Fruit fly (Drosophila melanogaster): ENCODE results near the gene tal-1A.

Gene tal-1A

dm6 chr3R:13840956-13841355 lies 28.0 kb downstream of the tal-1A start (continued):
- peak; percentile 13 for TF ChIP-seq Ets21C (GFP tag; optimal IDR thresholded peaks at IDR 0.05)
- TF ChIP-seq CG6276 (GFP tag; optimal IDR thresholded peaks at IDR 0.05), result no peak
- TF ChIP-seq CG34406 (GFP tag; optimal IDR thresholded peaks at IDR 0.05), result peak; percentile 22
- TF ChIP-seq Gug (GFP tag; IDR thresholded peaks at IDR 0.05), result 0 out of 2 replicates have a peak, but pooled peaks have one; percentile 32
- no peak for TF ChIP-seq CG11902 (GFP tag; optimal IDR thresholded peaks at IDR 0.05)
- TF ChIP-seq Smox (GFP tag; optimal IDR thresholded peaks at IDR 0.05), result peak; percentile 48
- TF ChIP-seq pdm3 (GFP tag; optimal IDR thresholded peaks at IDR 0.05), result peak; percentile 64
- TF ChIP-seq lz (GFP tag; optimal IDR thresholded peaks at IDR 0.05), result peak; percentile 43
- peak; percentile 83 for TF ChIP-seq svp (GFP tag)
- TF ChIP-seq CG4318 (GFP tag; optimal IDR thresholded peaks at IDR 0.05), result peak; percentile 25
- TF ChIP-seq CG11294 (GFP tag; IDR thresholded peaks at IDR 0.05), result no peak
- peak; percentile 30 for TF ChIP-seq CG7368 (GFP tag; optimal IDR thresholded peaks at IDR 0.05)
- peak; percentile 38 for TF ChIP-seq cyc (GFP tag; optimal IDR thresholded peaks at IDR 0.05)
- peak; percentile 46 for TF ChIP-seq CG10669 (GFP tag; optimal IDR thresholded peaks at IDR 0.05)
- TF ChIP-seq CG8632 (GFP tag; optimal IDR thresholded peaks at IDR 0.05), result peak; percentile 48
- TF ChIP-seq Hr4 (GFP tag; optimal IDR thresholded peaks at IDR 0.05), result peak; percentile 42
- TF ChIP-seq Hr39 (GFP tag; optimal IDR thresholded peaks at IDR 0.05), result peak; percentile 22
- TF ChIP-seq Blimp-1 (GFP tag; optimal IDR thresholded peaks at IDR 0.05), result no peak
- peak; percentile 68 for TF ChIP-seq CG10631 (GFP tag; optimal IDR thresholded peaks at IDR 0.05)
- peak; percentile 51 for TF ChIP-seq CG9139 (GFP tag; optimal IDR thresholded peaks at IDR 0.05)
- TF ChIP-seq Sox102F (GFP tag; optimal IDR thresholded peaks at IDR 0.05), result peak; percentile 41
- peak; percentile 7 for TF ChIP-seq CG16779 (tag; optimal IDR thresholded peaks at IDR 0.05)
- TF ChIP-seq CG1621 (tag; optimal IDR thresholded peaks at IDR 0.05), result peak; percentile 48
- TF ChIP-seq OdsH (GFP tag; optimal IDR thresholded peaks at IDR 0.05), result peak; percentile 52
- peak; percentile 48 for TF ChIP-seq Sox14 (GFP tag; optimal IDR thresholded peaks at IDR 0.05)
- TF ChIP-seq fd59A (GFP tag; optimal IDR thresholded peaks at IDR 0.05), result peak; percentile 65
- peak; percentile 65 for TF ChIP-seq Eip75B (GFP tag; optimal IDR thresholded peaks at IDR 0.05)
- TF ChIP-seq fkh (GFP tag; optimal IDR thresholded peaks at IDR 0.05), result no peak
- TF ChIP-seq CG3032 (tag; optimal IDR thresholded peaks at IDR 0.05), result peak; percentile 63

DNA sequence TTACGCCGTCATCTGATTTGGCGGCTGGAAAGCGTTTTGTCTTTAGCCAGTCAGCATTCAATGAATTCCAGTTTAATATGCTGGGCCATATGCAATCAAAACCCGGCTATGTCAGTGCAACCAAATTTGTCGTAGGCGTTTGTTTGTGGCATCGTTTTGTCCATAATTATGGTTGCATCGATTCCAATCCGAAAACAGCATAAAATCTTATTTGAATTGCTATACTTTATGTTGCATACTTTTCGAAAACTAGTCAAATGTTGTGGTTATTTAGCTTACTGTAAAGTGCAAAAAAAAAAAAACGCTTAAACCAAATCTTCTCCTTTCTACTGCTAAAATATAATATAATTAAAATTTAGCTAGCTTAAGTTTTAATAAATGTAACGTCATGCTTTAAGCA lies 29.6 kb downstream of the tal-1A start:
- TF ChIP-seq Eip78C (GFP tag), result peak; percentile 1
- no peak for TF ChIP-seq CG7368 (GFP tag; optimal IDR thresholded peaks at IDR 0.05)
- no peak for TF ChIP-seq CG16779 (tag; optimal IDR thresholded peaks at IDR 0.05)
- TF ChIP-seq achi (GFP tag; optimal IDR thresholded peaks at IDR 0.05), result no peak

dm6 chr3R:13843611-13844010 lies 30.7 kb downstream of the tal-1A start:
- TF ChIP-seq Ets21C (GFP tag; optimal IDR thresholded peaks at IDR 0.05) (no peak), Hr38 (GFP tag; optimal IDR thresholded peaks at IDR 0.05) (no peak), CG11762 (GFP tag; optimal IDR thresholded peaks at IDR 0.05; ENCODE audit: insufficient read depth) (peak; percentile 31), vri (GFP tag; optimal IDR thresholded peaks at IDR 0.05) (peak; percentile 38), Sox15 (GFP tag; optimal IDR thresholded peaks at IDR 0.05) (no peak), Lpt (GFP tag; optimal IDR thresholded peaks at IDR 0.05) (peak; percentile 28), CG6276 (GFP tag; optimal IDR thresholded peaks at IDR 0.05) (no peak), CG11294 (GFP tag; IDR thresholded peaks at IDR 0.05) (0 out of 2 replicates have a peak, but pooled peaks have one; percentile 37), CG8632 (GFP tag; optimal IDR thresholded peaks at IDR 0.05) (peak; percentile 10), spab (GFP tag; optimal IDR thresholded peaks at IDR 0.05) (peak; percentile 26), CG10669 (GFP tag; optimal IDR thresholded peaks at IDR 0.05) (peak; percentile 8), CG6808 (GFP tag; optimal IDR thresholded peaks at IDR 0.05) (peak; percentile 17), fd59A (GFP tag; optimal IDR thresholded peaks at IDR 0.05) (no peak), CG10631 (GFP tag; optimal IDR thresholded peaks at IDR 0.05) (peak; percentile 39), Gug (GFP tag; IDR thresholded peaks at IDR 0.05) (0 out of 2 replicates have a peak, but pooled peaks have one; percentile 41), net (GFP tag; optimal IDR thresholded peaks at IDR 0.05) (peak; percentile 42), topi (GFP tag; optimal IDR thresholded peaks at IDR 0.05) (peak; percentile 47), CG15336 (GFP tag; IDR thresholded peaks at IDR 0.05) (peak; percentile 82), eg (GFP tag; IDR thresholded peaks at IDR 0.05) (peak; percentile 61; the same call in 2 of the 3 replicates), acj6 (GFP tag; optimal IDR thresholded peaks at IDR 0.05) (peak; percentile 48), CG6792 (GFP tag; optimal IDR thresholded peaks at IDR 0.05) (peak; percentile 21), Eip78C (GFP tag) (peak; percentile 86), Hr39 (GFP tag; optimal IDR thresholded peaks at IDR 0.05) (no peak), Ets96B (tag; optimal IDR thresholded peaks at IDR 0.05) (peak; percentile 49), Blimp-1 (GFP tag; optimal IDR thresholded peaks at IDR 0.05) (no peak), esn (GFP tag; optimal IDR thresholded peaks at IDR 0.05) (peak; percentile 55), fd85E (GFP tag; optimal IDR thresholded peaks at IDR 0.05) (no peak), Sox14 (GFP tag; optimal IDR thresholded peaks at IDR 0.05) (no peak), Hr4 (GFP tag; optimal IDR thresholded peaks at IDR 0.05) (no peak), pdm3 (GFP tag; optimal IDR thresholded peaks at IDR 0.05) (peak; percentile 29), CG1621 (tag; optimal IDR thresholded peaks at IDR 0.05) (no peak), svp (GFP tag) (peak; percentile 75)

All from whole organism, prepupa.